Worm (Caenorhabditis elegans) whole organism, L1 larva: ENCODE measurements around the gene ZK867.2.

Experiments
- C34B4.2 ChIP-seq: sonication (generic microtip); optimal IDR thresholded peaks from 2 replicates; lab custom pipeline; 2017; ENCODE audit warnings: mild to moderate bottlenecking, missing genetic modification characterization, missing compliant biosample characterization
- F16B12.6 ChIP-seq: fragments of 150-350 bp; optimal IDR thresholded peaks from 2 replicates; lab custom pipeline; 2014; ENCODE audit warnings: missing biosample characterization, missing genetic modification characterization
- Y116A8C.19 ChIP-seq: sonication (generic microtip); optimal IDR thresholded peaks from 2 replicates; lab custom pipeline; 2016; ENCODE audit warnings: missing compliant biosample characterization, missing genetic modification characterization, borderline replicate concordance
- blmp-1 ChIP-seq: fragments of 150-350 bp; optimal IDR thresholded peaks from 2 replicates; lab custom pipeline; 2014; ENCODE audit warnings: missing biosample characterization, missing genetic modification characterization
- ceh-8 ChIP-seq: fragments of 200-800 bp; sonication (Bioruptor generic); optimal IDR thresholded peaks from 2 replicates; lab custom pipeline; 2018; ENCODE audit warnings: mild to moderate bottlenecking, missing genetic modification characterization, moderate library complexity, missing compliant biosample characterization
- ces-1 ChIP-seq: fragments of 150-350 bp; optimal IDR thresholded peaks from 2 replicates; lab custom pipeline; 2014; ENCODE audit warnings: missing biosample characterization, missing genetic modification reagents, missing genetic modification characterization
- dpl-1 ChIP-seq, 3 experiments: fragments of 150-350 bp in 2 of 3; sonication (generic microtip) in 1 of 3; optimal IDR thresholded peaks; 2 replicates each; lab custom pipeline; 2014 to 2017; ENCODE audit warnings: missing biosample characterization in 3 of 3, missing genetic modification characterization in 3 of 3, missing genetic modification reagents in 3 of 3
- dsc-1 ChIP-seq: sonication (generic microtip); optimal IDR thresholded peaks from 2 replicates; lab custom pipeline; 2016; ENCODE audit warnings: mild to moderate bottlenecking, missing genetic modification characterization, missing compliant biosample characterization
- efl-1 ChIP-seq, 4 experiments: fragments of 150-350 bp; optimal IDR thresholded peaks in 3 of 4; peaks in 1 of 4; 1 replicate in 1 of 4; 2 replicates in 3 of 4; lab custom pipeline; 2014; ENCODE audit warnings: missing biosample characterization in 2 of 4, missing genetic modification characterization in 2 of 4, missing genetic modification reagents in 2 of 4
- egl-13 ChIP-seq: sonication (generic microtip); optimal IDR thresholded peaks from 2 replicates; lab custom pipeline; 2016; ENCODE audit warnings: missing genotype, missing genetic modification reagents, missing genetic modification characterization, missing compliant biosample characterization
- egl-27 ChIP-seq, 2 experiments: fragments of 150-350 bp in 1 of 2; sonication (generic microtip); optimal IDR thresholded peaks; 3 replicates each; lab custom pipeline; 2017 to 2018; ENCODE audit warnings: missing biosample characterization in 2 of 2, missing genetic modification characterization in 2 of 2, missing genetic modification reagents in 2 of 2
- elt-2 ChIP-seq: sonication (generic microtip); optimal IDR thresholded peaks from 2 replicates; lab custom pipeline; 2016; ENCODE audit warnings: missing genetic modification characterization, mild to moderate bottlenecking, inconsistent platforms, missing compliant biosample characterization, missing genetic modification reagents
- ets-5 ChIP-seq: fragments of 200-800 bp; sonication (Bioruptor generic); IDR thresholded peaks from 2 replicates; pipeline ENCODE4 v1.3.6; 2022; ENCODE audit warnings: missing genetic modification characterization, missing compliant biosample characterization
- fkh-8 ChIP-seq: sonication (generic microtip); optimal IDR thresholded peaks from 2 replicates; lab custom pipeline; 2016; ENCODE audit warnings: mild to moderate bottlenecking, missing genetic modification characterization, missing compliant biosample characterization
- fos-1 ChIP-seq: fragments of 150-350 bp; optimal IDR thresholded peaks from 2 replicates; lab custom pipeline; 2014; ENCODE audit warnings: missing biosample characterization, missing genetic modification characterization
- hlh-17 ChIP-seq: fragments of 200-800 bp; sonication (Bioruptor generic); optimal IDR thresholded peaks from 2 replicates; lab custom pipeline; 2018; ENCODE audit warnings: missing genetic modification characterization, mild to moderate bottlenecking, missing compliant biosample characterization, moderate library complexity, borderline replicate concordance
- hpl-2 ChIP-seq: fragments of 150-350 bp; optimal IDR thresholded peaks from 2 replicates; lab custom pipeline; 2014; ENCODE audit warnings: missing biosample characterization, missing genetic modification reagents, missing genetic modification characterization
- irx-1 ChIP-seq: sonication (generic microtip); optimal IDR thresholded peaks from 2 replicates; lab custom pipeline; 2016; ENCODE audit warnings: missing genetic modification characterization, missing compliant biosample characterization
- isw-1 ChIP-seq: fragments of 200-800 bp; sonication (Bioruptor generic); IDR thresholded peaks from 2 replicates; pipeline ENCODE4 v1.3.6; 2022; ENCODE audit warnings: missing genetic modification characterization, missing compliant biosample characterization
- jun-1 ChIP-seq: fragments of 150-350 bp; optimal IDR thresholded peaks from 2 replicates; lab custom pipeline; 2014; ENCODE audit warnings: missing biosample characterization, missing genetic modification reagents, missing genetic modification characterization
- lin-13 ChIP-seq: fragments of 150-350 bp; optimal IDR thresholded peaks from 2 replicates; lab custom pipeline; 2014; ENCODE audit warnings: missing biosample characterization, missing genetic modification reagents, missing genetic modification characterization
- lin-14 ChIP-seq: fragments of 200-800 bp; sonication (Bioruptor generic); optimal IDR thresholded peaks from 2 replicates; lab custom pipeline; 2018; ENCODE audit warnings: mild to moderate bottlenecking, missing genetic modification characterization, moderate library complexity, missing compliant biosample characterization
- lin-15B ChIP-seq: fragments of 150-350 bp; sonication (generic microtip); optimal IDR thresholded peaks from 3 replicates; lab custom pipeline; 2014; ENCODE audit warnings: missing biosample characterization, missing genetic modification characterization
- lin-39 ChIP-seq: fragments of 150-350 bp; optimal IDR thresholded peaks from 2 replicates; lab custom pipeline; 2014; ENCODE audit warnings: missing biosample characterization, missing genetic modification reagents, missing genetic modification characterization
- lir-3 ChIP-seq: sonication (generic microtip); optimal IDR thresholded peaks from 2 replicates; lab custom pipeline; 2016; ENCODE audit warnings: mild to moderate bottlenecking, missing genetic modification characterization, moderate library complexity, missing compliant biosample characterization; ENCODE audit not compliant: poor library complexity
- lsy-2 ChIP-seq, 2 experiments: fragments of 150-350 bp; optimal IDR thresholded peaks; 2 replicates each; lab custom pipeline; 2014; ENCODE audit warnings: missing biosample characterization in 2 of 2, missing genetic modification characterization in 2 of 2
- mab-9 ChIP-seq: fragments of 200-800 bp; sonication (Bioruptor generic); IDR thresholded peaks from 2 replicates; pipeline ENCODE4 v1.3.6; 2022; ENCODE audit warnings: missing genetic modification reagents, missing genetic modification characterization, missing compliant biosample characterization
- mdl-1 ChIP-seq, 2 experiments: fragments of 150-350 bp; optimal IDR thresholded peaks; 2 replicates each; lab custom pipeline; 2014 to 2017; ENCODE audit warnings: missing biosample characterization in 2 of 2, missing genetic modification characterization in 2 of 2, inconsistent platforms in 1 of 2
- mef-2 ChIP-seq: fragments of 150-350 bp; optimal IDR thresholded peaks from 2 replicates; lab custom pipeline; 2014; ENCODE audit warnings: missing biosample characterization, missing genetic modification characterization
- mep-1 ChIP-seq: fragments of 150-350 bp; optimal IDR thresholded peaks from 2 replicates; lab custom pipeline; 2014; ENCODE audit warnings: missing biosample characterization, missing genetic modification characterization
- nhr-11 ChIP-seq: fragments of 150-350 bp; optimal IDR thresholded peaks from 2 replicates; lab custom pipeline; 2014; ENCODE audit warnings: missing biosample characterization, missing genetic modification characterization
- nhr-12 ChIP-seq: sonication (generic microtip); optimal IDR thresholded peaks from 2 replicates; lab custom pipeline; 2017; ENCODE audit warnings: missing biosample characterization, missing genetic modification characterization
- nhr-19 ChIP-seq: fragments of 200-800 bp; sonication (Bioruptor generic); conservative IDR thresholded peaks from 2 replicates; pipeline ENCODE4 v1.3.6; 2022; ENCODE audit warnings: missing genetic modification characterization, missing compliant biosample characterization
- nhr-28 ChIP-seq: fragments of 150-350 bp; optimal IDR thresholded peaks from 2 replicates; lab custom pipeline; 2014; ENCODE audit warnings: missing biosample characterization, missing genetic modification characterization
- nhr-47 ChIP-seq: sonication (generic microtip); optimal IDR thresholded peaks from 2 replicates; lab custom pipeline; 2016; ENCODE audit warnings: mild to moderate bottlenecking, missing genetic modification characterization, moderate library complexity, missing compliant biosample characterization
- nhr-71 ChIP-seq: sonication (generic microtip); optimal IDR thresholded peaks from 2 replicates; lab custom pipeline; 2016; ENCODE audit warnings: mild to moderate bottlenecking, missing genetic modification characterization, moderate library complexity, missing compliant biosample characterization
- nhr-76 ChIP-seq: sonication (generic microtip); optimal IDR thresholded peaks from 2 replicates; lab custom pipeline; 2017; ENCODE audit warnings: missing biosample characterization, missing genetic modification characterization
- nhr-77 ChIP-seq: fragments of 150-350 bp; optimal IDR thresholded peaks from 2 replicates; lab custom pipeline; 2014; ENCODE audit warnings: missing biosample characterization, missing genetic modification characterization
- nhr-90 ChIP-seq: sonication (generic microtip); optimal IDR thresholded peaks from 2 replicates; lab custom pipeline; 2016; ENCODE audit warnings: mild to moderate bottlenecking, missing genetic modification characterization, missing compliant biosample characterization; ENCODE audit not compliant: poor library complexity
- pag-3 ChIP-seq: sonication (generic microtip); optimal IDR thresholded peaks from 2 replicates; lab custom pipeline; 2017; ENCODE audit warnings: missing genetic modification characterization, mild to moderate bottlenecking, missing compliant biosample characterization, antibody characterized with exemption, borderline replicate concordance; ENCODE audit not compliant: insufficient read depth
- rnt-1 ChIP-seq: sonication (generic microtip); optimal IDR thresholded peaks from 2 replicates; lab custom pipeline; 2016; ENCODE audit warnings: mild to moderate bottlenecking, missing genetic modification characterization, moderate library complexity, missing compliant biosample characterization
- skn-1 ChIP-seq: fragments of 150-350 bp; optimal IDR thresholded peaks from 2 replicates; lab custom pipeline; 2014; ENCODE audit warnings: missing biosample characterization, missing genetic modification characterization
- tlp-1 ChIP-seq: fragments of 150-350 bp; optimal IDR thresholded peaks from 2 replicates; lab custom pipeline; 2014; ENCODE audit warnings: missing biosample characterization, missing genetic modification characterization
- unc-62 ChIP-seq: fragments of 150-350 bp; optimal IDR thresholded peaks from 2 replicates; lab custom pipeline; 2014; ENCODE audit warnings: missing biosample characterization, missing genetic modification reagents, missing genetic modification characterization
- unc-86 ChIP-seq: sonication (generic microtip); optimal IDR thresholded peaks from 2 replicates; lab custom pipeline; 2016; ENCODE audit warnings: missing genetic modification characterization, missing compliant biosample characterization
- unc-98 ChIP-seq: fragments of 200-800 bp; sonication (Bioruptor generic); IDR thresholded peaks from 2 replicates; pipeline ENCODE4 v1.3.6; 2022; ENCODE audit warnings: missing genetic modification characterization, missing compliant biosample characterization
- xbp-1 ChIP-seq: sonication (generic microtip); optimal IDR thresholded peaks from 2 replicates; lab custom pipeline; 2016; ENCODE audit warnings: missing genetic modification characterization, missing compliant biosample characterization
- zip-4 ChIP-seq: fragments of 200-800 bp; sonication (Bioruptor generic); optimal IDR thresholded peaks from 2 replicates; lab custom pipeline; 2018; ENCODE audit warnings: mild to moderate bottlenecking, missing genetic modification characterization, moderate library complexity, missing compliant biosample characterization
- ztf-11 ChIP-seq, 2 experiments: sonication (generic microtip); optimal IDR thresholded peaks; 2 replicates each; lab custom pipeline; 2016 to 2017; ENCODE audit warnings: missing genetic modification characterization in 2 of 2, missing biosample characterization in 1 of 2, missing compliant biosample characterization in 1 of 2

The ZK867.2 gene

DNA sequence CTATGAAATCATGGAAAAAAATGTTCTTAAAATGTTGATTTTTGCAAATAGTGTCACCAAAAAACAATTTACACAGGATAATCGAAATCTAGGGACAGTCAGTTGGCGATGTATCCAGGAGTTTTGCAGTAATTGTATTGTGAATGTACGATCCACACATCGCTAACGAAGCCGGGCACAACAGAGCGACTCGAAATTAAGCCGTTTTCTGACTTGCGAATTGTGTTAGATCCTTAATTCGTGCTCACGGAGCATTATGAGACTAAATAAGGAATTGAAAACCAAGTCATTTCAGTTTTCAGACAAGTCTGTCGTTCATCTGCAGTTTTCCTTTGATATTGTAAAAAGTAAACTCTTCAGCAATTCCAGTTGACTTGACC lies 27.5 kb downstream of the ZK867.2 start:
- TF ChIP-seq blmp-1 (tag; lab: Kevin White, UChicago) (no peak), hlh-17 (GFP tag; lab: Kevin White, UChicago) (no peak), lir-3 (tag; lab: Kevin White, UChicago) (no peak), skn-1 (tag; lab: Kevin White, UChicago) (no peak), mep-1 (tag; lab: Kevin White, UChicago) (no peak), ceh-8 (no peak), rnt-1 (tag; lab: Kevin White, UChicago) (no peak), nhr-90 (no peak), nhr-28 (no peak), unc-86 (tag; lab: Kevin White, UChicago) (no peak), xbp-1 (tag; lab: Kevin White, UChicago) (no peak), mab-9 (GFP tag; lab: Robert Waterston, UW) (no peak), irx-1 (tag; lab: Kevin White, UChicago) (no peak), nhr-12 (tag; lab: Kevin White, UChicago) (no peak), nhr-19 (GFP tag; lab: Robert Waterston, UW) (no peak; the same call in 1 of the 2 replicates)
- TF ChIP-seq, all 84 proteins: peak for 0

DNA sequence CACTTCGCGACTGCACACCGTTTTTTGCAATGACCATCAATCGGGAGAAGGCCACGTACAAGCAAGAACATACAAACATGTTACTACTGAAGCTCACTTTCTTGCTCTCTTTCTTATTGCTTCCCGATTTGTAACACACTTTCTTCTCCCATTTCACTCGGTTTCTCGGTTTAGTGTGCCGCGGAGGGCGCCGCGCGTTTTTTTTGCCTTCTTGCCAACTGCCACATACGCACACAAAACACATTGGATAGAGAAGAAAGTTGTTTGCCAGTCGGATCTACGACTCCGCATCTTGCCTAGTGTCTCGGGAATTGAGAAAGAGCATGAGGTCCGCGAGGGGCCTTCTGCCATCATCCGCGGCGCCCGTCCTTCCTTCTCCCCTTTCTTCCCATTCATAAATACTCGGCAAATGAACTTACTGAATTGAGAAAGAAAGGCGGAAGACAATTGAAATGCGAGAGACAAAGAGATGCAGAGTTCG lies 28.2 kb downstream of the ZK867.2 start:
- TF ChIP-seq jun-1 (no peak), hpl-2 (no peak), fos-1 (tag; lab: Kevin White, UChicago) (no peak), zip-4 (GFP tag; lab: Kevin White, UChicago) (no peak), efl-1 (optimal IDR thresholded peaks at IDR 0.05; lab: Kevin White, UChicago) (peak; percentile 8 to 14), efl-1 (GFP tag; optimal IDR thresholded peaks at IDR 0.05 in 1 of 2; lab: Kevin White, UChicago) (peak in 1 of 2 experiments; percentile 14), nhr-77 (tag; lab: Kevin White, UChicago) (no peak), nhr-71 (tag; lab: Kevin White, UChicago) (peak; percentile 84), dpl-1 (GFP tag; optimal IDR thresholded peaks at IDR 0.05; lab: Kevin White, UChicago) (no peak), mdl-1 (tag; optimal IDR thresholded peaks at IDR 0.05; lab: Kevin White, UChicago) (peak in 1 of 2 experiments; percentile 38), lin-13 (GFP tag; lab: Kevin White, UChicago) (no peak), tlp-1 (tag; lab: Kevin White, UChicago) (no peak), ztf-11 (tag; optimal IDR thresholded peaks at IDR 0.05; lab: Kevin White, UChicago) (no peak), fkh-8 (tag; lab: Kevin White, UChicago) (peak; percentile 20), pag-3 (tag; lab: Kevin White, UChicago) (peak; percentile 72), nhr-47 (tag; lab: Kevin White, UChicago) (peak; percentile 57), elt-2 (no peak), irx-1 (tag; lab: Kevin White, UChicago) (peak; percentile 67), isw-1 (GFP tag; lab: Robert Waterston, UW) (no peak; the same call in 1 of the 2 replicates), nhr-76 (no peak), unc-62 (GFP tag; lab: Kevin White, UChicago) (no peak), dsc-1 (tag; lab: Kevin White, UChicago) (peak; percentile 73), nhr-90 (no peak), C34B4.2 (tag; lab: Kevin White, UChicago) (no peak), Y116A8C.19 (tag; lab: Kevin White, UChicago) (no peak), lin-15B (tag; lab: Kevin White, UChicago) (no peak), nhr-11 (no peak), ces-1 (GFP tag; lab: Kevin White, UChicago) (no peak), lin-39 (tag; lab: Kevin White, UChicago) (no peak), egl-13 (tag; lab: Kevin White, UChicago) (peak; percentile 41), nhr-12 (tag; lab: Kevin White, UChicago) (no peak), F16B12.6 (tag; lab: Kevin White, UChicago) (no peak), unc-98 (GFP tag; lab: Robert Waterston, UW) (no peak), lsy-2 (tag; optimal IDR thresholded peaks at IDR 0.05; lab: Kevin White, UChicago) (peak; percentile 31 to 57), egl-27 (tag; optimal IDR thresholded peaks at IDR 0.05; lab: Kevin White, UChicago) (no peak), lin-14 (GFP tag; lab: Kevin White, UChicago) (peak; percentile 95), rnt-1 (tag; lab: Kevin White, UChicago) (peak; percentile 69), mef-2 (tag; lab: Kevin White, UChicago) (no peak), ets-5 (GFP tag; lab: Robert Waterston, UW) (no peak), unc-86 (tag; lab: Kevin White, UChicago) (peak; percentile 67)
